Worm (Caenorhabditis elegans): ENCODE data around the gene igeg-2.

DNA sequence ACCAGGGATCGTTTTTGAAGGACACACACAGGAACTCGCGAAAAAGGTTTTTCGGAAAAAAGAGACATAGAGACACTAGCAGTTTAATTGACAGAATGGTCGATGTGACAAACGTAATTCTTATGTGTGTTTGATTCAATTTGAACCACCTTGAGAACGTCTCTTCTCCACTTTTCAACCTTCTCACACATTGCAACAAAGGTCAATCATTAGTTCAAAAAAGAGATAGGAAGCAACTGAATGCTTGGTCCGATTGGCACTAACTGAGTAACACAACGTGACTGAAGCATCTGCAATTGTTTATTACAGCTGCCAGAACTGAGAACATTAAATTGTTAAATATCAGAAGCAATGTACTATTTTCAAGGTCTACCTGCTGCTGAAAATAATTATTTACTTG lies 15.7 kb upstream of the igeg-2 start:
- no peak for TF ChIP-seq tab-1 (GFP tag; IDR thresholded peaks at IDR 0.05)
- no peak for TF ChIP-seq cog-1 (tag; optimal IDR thresholded peaks at IDR 0.05)

All from whole organism, midembryonic.